Worm (Caenorhabditis elegans) whole organism, early embryonic: ENCODE data around the gene set-1.
A peak's percentile ranks its signal among the peaks of the same experiment; 100 is the strongest.

Source experiments
- B0310.2 ChIP-seq: sonication (generic microtip); optimal IDR thresholded peaks from 2 replicates; lab custom pipeline; 2016; ENCODE audit warnings: mild to moderate bottlenecking, missing genetic modification characterization, missing compliant biosample characterization
- F13C5.2 ChIP-seq: sonication (generic microtip); optimal IDR thresholded peaks from 2 replicates; lab custom pipeline; 2017; ENCODE audit warnings: mild to moderate bottlenecking, missing genetic modification characterization, inconsistent platforms, missing compliant biosample characterization
- aly-1 ChIP-seq: sonication (generic microtip); optimal IDR thresholded peaks from 2 replicates; lab custom pipeline; 2016; ENCODE audit warnings: missing genetic modification characterization, missing compliant biosample characterization
- ama-1 ChIP-seq: fragments of 150-350 bp; optimal IDR thresholded peaks from 2 replicates; lab custom pipeline; 2014
- ceh-13 ChIP-seq: fragments of 200-800 bp; sonication (Bioruptor generic); optimal IDR thresholded peaks from 2 replicates; lab custom pipeline; 2018; ENCODE audit warnings: mild to moderate bottlenecking, missing genetic modification characterization, missing compliant biosample characterization
- ceh-36 ChIP-seq: sonication (generic microtip); optimal IDR thresholded peaks from 2 replicates; lab custom pipeline; 2016; ENCODE audit warnings: missing genetic modification characterization, inconsistent platforms, missing compliant biosample characterization
- ets-7 ChIP-seq: sonication (generic microtip); optimal IDR thresholded peaks from 2 replicates; lab custom pipeline; 2016; ENCODE audit warnings: missing genotype, missing genetic modification characterization, missing compliant biosample characterization
- flt-1 ChIP-seq: fragments of 200-800 bp; sonication (Bioruptor generic); IDR thresholded peaks from 2 replicates; pipeline ENCODE4 v1.3.6; 2022; ENCODE audit warnings: missing genetic modification characterization, missing compliant biosample characterization
- hmbx-1 ChIP-seq: sonication (generic microtip); optimal IDR thresholded peaks from 2 replicates; lab custom pipeline; 2016; ENCODE audit warnings: mild to moderate bottlenecking, missing genetic modification characterization, missing compliant biosample characterization
- hmg-4 ChIP-seq: fragments of 200-800 bp; sonication (Bioruptor generic); optimal IDR thresholded peaks from 2 replicates; lab custom pipeline; 2018; ENCODE audit warnings: mild to moderate bottlenecking, missing genetic modification characterization, missing compliant biosample characterization
- hnd-1 ChIP-seq: sonication (generic microtip); optimal IDR thresholded peaks from 2 replicates; lab custom pipeline; 2016; ENCODE audit warnings: missing genetic modification characterization, missing compliant biosample characterization
- pes-1 ChIP-seq: fragments of 200-800 bp; sonication (Bioruptor generic); IDR thresholded peaks from 2 replicates; pipeline ENCODE4 v1.3.6; 2022; ENCODE audit warnings: missing genetic modification reagents, missing genetic modification characterization, missing compliant biosample characterization
- scrt-1 ChIP-seq: fragments of 200-800 bp; sonication (Bioruptor generic); IDR thresholded peaks from 2 replicates; pipeline ENCODE4 v1.3.6; 2022; ENCODE audit warnings: missing genetic modification characterization, missing compliant biosample characterization
- sea-1 ChIP-seq: fragments of 200-800 bp; sonication (Bioruptor generic); conservative IDR thresholded peaks from 2 replicates; pipeline ENCODE4 v1.3.6; 2022; ENCODE audit warnings: missing genetic modification characterization, missing compliant biosample characterization
- tbx-11 ChIP-seq: fragments of 200-800 bp; sonication (Bioruptor generic); IDR thresholded peaks from 2 replicates; pipeline ENCODE4 v1.3.6; 2022; ENCODE audit warnings: missing genetic modification characterization, missing compliant biosample characterization
- tbx-37 ChIP-seq: fragments of 200-800 bp; sonication (Bioruptor generic); conservative IDR thresholded peaks from 2 replicates; pipeline ENCODE4 v1.3.6; 2022; ENCODE audit warnings: missing genetic modification reagents, missing genetic modification characterization, missing compliant biosample characterization
- tra-4 ChIP-seq: sonication (generic microtip); optimal IDR thresholded peaks from 2 replicates; lab custom pipeline; 2017; ENCODE audit warnings: missing genetic modification characterization, missing compliant biosample characterization

set-1 gene

ce11 chrIII:6489493-6489892, 37.3 kb upstream of the set-1 start, which contains the start of gene rpt-3:
rpt-3 (plus strand) TSS chrIII:6489793.
- TF ChIP-seq hmg-4 (GFP tag; lab: Kevin White, UChicago) (no peak), tra-4 (no peak), pes-1 (GFP tag; lab: Robert Waterston, UW) (no peak), B0310.2 (tag; lab: Kevin White, UChicago) (no peak), ceh-36 (tag; lab: Kevin White, UChicago) (no peak), F13C5.2 (tag; lab: Kevin White, UChicago) (no peak)

- TF ChIP-seq tbx-37 (GFP tag; lab: Robert Waterston, UW) (no peak), hnd-1 (tag; lab: Kevin White, UChicago) (no peak)
Measured at ce11 chrIII:6488916-6489315, 36.7 kb upstream of the set-1 start.

DNA sequence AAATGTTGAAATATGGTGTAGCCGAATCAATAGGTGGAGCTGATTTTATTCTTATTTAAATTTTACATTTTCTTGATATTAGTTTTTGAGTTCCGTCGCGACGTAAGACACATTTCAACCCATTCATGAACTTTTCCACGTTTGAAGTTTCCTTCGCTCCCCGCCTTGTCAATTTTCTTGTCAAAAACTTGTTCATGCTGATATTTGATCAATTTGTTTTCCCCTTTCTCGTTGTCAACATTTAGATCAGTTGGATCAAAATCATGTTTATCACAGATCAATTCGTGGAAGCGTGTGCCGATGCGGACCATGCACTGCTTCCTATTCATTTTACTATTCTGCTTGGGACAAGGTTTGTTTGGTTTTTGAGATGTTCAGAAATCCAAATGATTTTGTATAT, 30.7 kb upstream of the set-1 start, which contains the start of gene chtb-2:
TSS of gene chtb-2 (plus strand) at position 301 of the 400 bp plus-strand sequence.
- no peak for TF ChIP-seq ama-1 (lab: Kevin White, UChicago)
- TF ChIP-seq B0310.2 (tag; lab: Kevin White, UChicago): no peak
- TF ChIP-seq F13C5.2 (tag; lab: Kevin White, UChicago): no peak
- no peak for TF ChIP-seq scrt-1 (GFP tag; lab: Robert Waterston, UW)
- no peak for TF ChIP-seq aly-1
- TF ChIP-seq ceh-36 (tag; lab: Kevin White, UChicago): no peak
- no peak for TF ChIP-seq ceh-13 (GFP tag; lab: Kevin White, UChicago)
- TF ChIP-seq tra-4: no peak
- TF ChIP-seq ets-7 (tag; lab: Kevin White, UChicago): no peak

DNA sequence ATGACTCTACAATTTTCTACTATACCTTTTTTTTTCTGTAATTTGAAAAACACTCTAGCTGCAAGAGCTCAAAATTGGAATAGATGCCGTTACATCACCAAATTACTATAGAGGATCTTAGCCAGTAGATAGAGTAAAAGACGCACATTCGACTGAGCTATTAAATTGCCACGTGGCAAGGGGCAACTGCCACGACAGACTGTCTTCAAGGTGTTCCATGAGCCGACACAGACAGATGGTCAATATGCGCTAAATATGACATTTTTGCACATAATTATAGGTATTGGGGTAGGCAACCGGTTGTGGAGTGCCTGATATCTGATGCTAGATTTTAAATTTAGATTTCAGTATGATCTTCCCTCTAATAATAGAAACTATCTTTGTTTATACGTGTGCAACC, 27.3 kb upstream of the set-1 start:
- TF ChIP-seq scrt-1 (GFP tag; lab: Robert Waterston, UW) (no peak), tbx-37 (GFP tag; lab: Robert Waterston, UW) (no peak), flt-1 (GFP tag; lab: Robert Waterston, UW) (no peak)

- TF ChIP-seq hnd-1 (tag; lab: Kevin White, UChicago) (no peak), flt-1 (GFP tag; lab: Robert Waterston, UW) (no peak), B0310.2 (tag; lab: Kevin White, UChicago) (no peak)
Measured at ce11 chrIII:6478256-6479004, 26.3 kb upstream of the set-1 start, which contains the start of gene zip-8. zip-8 (plus strand) TSS chrIII:6478955.

- TF ChIP-seq ceh-36 (tag; lab: Kevin White, UChicago) (peak; percentile 46), ama-1 (lab: Kevin White, UChicago) (no peak)
Measured at ce11 chrIII:6476380-6476779, 24.2 kb upstream of the set-1 start.

DNA sequence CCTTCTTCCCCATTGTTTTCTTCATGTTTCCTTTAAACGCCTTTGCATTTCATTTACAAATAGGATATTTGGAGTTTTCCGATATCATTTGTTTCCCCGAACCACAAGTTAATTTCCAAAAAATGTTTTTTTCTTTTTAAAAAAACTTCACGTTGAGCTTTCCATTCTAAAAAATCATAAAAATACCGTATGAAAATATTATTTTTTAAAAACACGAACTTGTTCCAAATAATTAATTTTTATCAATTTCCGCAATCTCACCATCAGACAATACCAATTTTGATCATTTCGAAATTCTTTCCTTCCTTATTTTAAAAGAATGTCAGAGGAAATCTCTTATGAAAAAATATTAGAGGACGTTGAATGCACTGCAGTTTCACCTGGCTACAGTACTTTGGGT, 19.3 kb upstream of the set-1 start, which contains the start of gene wht-6:
TSS of gene wht-6 (plus strand) at position 301 of the 400 bp plus-strand sequence.
- no peak for TF ChIP-seq sea-1 (GFP tag; lab: Robert Waterston, UW)
- no peak for TF ChIP-seq pes-1 (GFP tag; lab: Robert Waterston, UW)
- no peak for TF ChIP-seq ets-7 (tag; lab: Kevin White, UChicago)

DNA sequence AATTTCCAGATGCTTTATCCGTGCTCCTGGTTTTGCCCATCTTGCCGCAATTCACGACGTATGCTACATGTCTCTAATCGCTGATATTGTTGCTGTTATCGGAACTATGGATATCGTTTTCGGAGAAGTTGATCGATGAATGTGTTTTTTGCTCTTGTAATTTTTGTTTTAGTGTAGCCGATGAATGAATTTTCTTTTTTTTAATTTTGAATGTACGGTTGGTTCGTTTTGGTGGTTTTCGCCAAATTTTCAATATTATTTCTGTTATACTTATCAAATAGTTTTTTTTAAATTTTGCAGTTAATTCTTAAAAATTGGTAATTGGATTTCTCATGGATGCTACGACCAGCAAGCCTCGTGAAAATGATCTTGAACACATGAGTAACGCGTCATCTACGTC, 14.8 kb upstream of the set-1 start, which contains the start of gene T26A5.2:
TSS of gene T26A5.2 (plus strand) at position 301 of the 400 bp plus-strand sequence.
- TF ChIP-seq hnd-1 (tag; lab: Kevin White, UChicago) (no peak), tbx-11 (no peak), ama-1 (lab: Kevin White, UChicago) (no peak), scrt-1 (GFP tag; lab: Robert Waterston, UW) (no peak), F13C5.2 (tag; lab: Kevin White, UChicago) (no peak), hmg-4 (GFP tag; lab: Kevin White, UChicago) (no peak), sea-1 (GFP tag; lab: Robert Waterston, UW) (no peak), ceh-13 (GFP tag; lab: Kevin White, UChicago) (no peak), hmbx-1 (tag; lab: Kevin White, UChicago) (no peak), tbx-37 (GFP tag; lab: Robert Waterston, UW) (no peak), ceh-36 (tag; lab: Kevin White, UChicago) (no peak), aly-1 (no peak), B0310.2 (tag; lab: Kevin White, UChicago) (no peak)

ce11 chrIII:6464913-6465312, 12.7 kb upstream of the set-1 start, which contains the start of gene nduf-2.2:
nduf-2.2 (plus strand) TSS chrIII:6465222.
- TF ChIP-seq tbx-11: no peak
- TF ChIP-seq ets-7 (tag; lab: Kevin White, UChicago): no peak
- no peak for TF ChIP-seq ceh-13 (GFP tag; lab: Kevin White, UChicago)
- TF ChIP-seq aly-1: no peak
- no peak for TF ChIP-seq ceh-36 (tag; lab: Kevin White, UChicago)
- TF ChIP-seq hmbx-1 (tag; lab: Kevin White, UChicago): no peak
- TF ChIP-seq sea-1 (GFP tag; lab: Robert Waterston, UW): no peak
- no peak for TF ChIP-seq hnd-1 (tag; lab: Kevin White, UChicago)
- TF ChIP-seq ama-1 (lab: Kevin White, UChicago): no peak
- no peak for TF ChIP-seq pes-1 (GFP tag; lab: Robert Waterston, UW)
